Worm (Caenorhabditis elegans): Measurements from ENCODE around the gene F55A11.11.

DNA sequence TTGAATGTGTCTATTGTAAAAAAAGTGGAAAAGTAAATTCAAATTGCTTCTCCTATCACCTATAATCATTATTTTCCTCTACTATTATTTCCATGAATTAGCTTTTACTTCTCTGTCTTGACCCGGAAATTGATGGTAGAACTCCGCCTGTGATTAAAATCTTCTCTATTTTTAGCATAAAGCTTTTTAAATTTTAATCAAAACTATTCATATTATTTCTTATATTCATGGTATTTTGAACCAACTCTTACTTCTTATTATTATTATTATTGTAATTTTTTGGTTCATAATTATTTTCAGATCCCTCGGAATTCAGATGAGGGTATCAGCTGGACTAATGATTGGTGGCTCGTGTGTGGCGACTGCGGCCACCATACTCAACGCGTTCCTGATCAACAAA lies 15.9 kb upstream of the F55A11.11 start, which contains the start of gene sel-11:
- TF ChIP-seq ceh-28 (tag; optimal IDR thresholded peaks at IDR 0.05) (no peak), dmd-9 (GFP tag; IDR thresholded peaks at IDR 0.05) (no peak), unc-62 (GFP tag; optimal IDR thresholded peaks at IDR 0.05 in 1 of 2) (peak in 1 of 2 experiments; percentile 51), unc-62 (tag; optimal IDR thresholded peaks at IDR 0.05) (no peak), nhr-77 (tag; optimal IDR thresholded peaks at IDR 0.05) (no peak), zag-1 (tag; optimal IDR thresholded peaks at IDR 0.05) (no peak), nhr-28 (tag; optimal IDR thresholded peaks at IDR 0.05) (no peak), ztf-11 (tag; optimal IDR thresholded peaks at IDR 0.05) (no peak), lin-38 (GFP tag; IDR thresholded peaks at IDR 0.05) (peak; percentile 18; the same call in 1 of the 2 replicates), spr-1 (tag; optimal IDR thresholded peaks at IDR 0.05) (no peak), R02D3.7 (tag; optimal IDR thresholded peaks at IDR 0.05) (no peak), jun-1 (tag; optimal IDR thresholded peaks at IDR 0.05) (no peak), nhr-237 (tag; optimal IDR thresholded peaks at IDR 0.05) (no peak), mep-1 (tag; optimal IDR thresholded peaks at IDR 0.05) (no peak)
